Worm (Caenorhabditis elegans) whole organism, L4 larva: Measurements from ENCODE around the gene F17A2.13.

ENCODE experiments used
- pqm-1 ChIP-seq: sonication (generic microtip); optimal IDR thresholded peaks from 2 replicates; lab custom pipeline; 2017; ENCODE audit warnings: missing biosample characterization, missing genetic modification characterization
- snpc-1.2 ChIP-seq: fragments of 200-800 bp; sonication (Bioruptor generic); IDR thresholded peaks from 2 replicates; pipeline ENCODE4 v1.3.6; 2022; ENCODE audit warnings: missing genetic modification reagents, missing genetic modification characterization, missing compliant biosample characterization
- ztf-11 ChIP-seq: fragments of 150-350 bp; optimal IDR thresholded peaks from 2 replicates; lab custom pipeline; 2014; ENCODE audit warnings: missing biosample characterization, missing genetic modification characterization

ce11 chrX:12348329-12348728 lies 26.9 kb downstream of the F17A2.13 start, which contains the start of gene F42F12.14:
- TF ChIP-seq snpc-1.2 = no peak
- TF ChIP-seq pqm-1 (tag; lab: Kevin White, UChicago) = no peak
- TF ChIP-seq ztf-11 (tag; lab: Kevin White, UChicago) = no peak
